Worm (Caenorhabditis elegans): ENCODE measurements around the gene col-34.

DNA sequence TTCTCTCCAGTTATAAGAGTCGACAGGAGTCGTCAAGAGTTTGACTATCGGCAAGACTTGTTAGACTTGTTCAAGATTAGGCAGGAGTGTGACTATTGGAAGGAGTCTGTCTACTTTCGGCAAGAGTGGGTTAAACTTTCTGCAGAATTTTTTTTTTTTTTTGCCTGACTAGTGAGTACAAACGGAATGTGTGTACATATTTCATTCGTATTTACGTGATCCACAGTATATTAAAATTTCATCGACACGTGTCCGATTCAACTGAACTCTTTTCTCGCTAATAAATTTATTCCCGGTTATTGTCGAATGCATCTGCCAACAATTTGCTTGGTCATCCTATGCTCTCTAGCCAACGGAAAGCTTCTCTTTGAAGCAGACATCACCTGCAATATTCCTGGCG lies 27.8 kb upstream of the col-34 start, which contains the start of gene F36A4.1:
- TF ChIP-seq ama-1 (optimal IDR thresholded peaks at IDR 0.05) (no peak), ceh-13 (GFP tag; optimal IDR thresholded peaks at IDR 0.05) (no peak), hmg-4 (GFP tag; optimal IDR thresholded peaks at IDR 0.05) (no peak), pes-1 (GFP tag; IDR thresholded peaks at IDR 0.05) (no peak), tbx-11 (GFP tag; IDR thresholded peaks at IDR 0.05) (no peak), sea-1 (GFP tag; conservative IDR thresholded peaks at IDR 0.05) (no peak), flt-1 (GFP tag; IDR thresholded peaks at IDR 0.05) (no peak), hmbx-1 (tag; optimal IDR thresholded peaks at IDR 0.05) (no peak), tbx-37 (GFP tag; conservative IDR thresholded peaks at IDR 0.05) (no peak)

All from whole organism, early embryonic.